Worm (Caenorhabditis elegans) whole organism, young adult: ENCODE measurements around the gene T12B5.14.

Experiments used
- ceh-58 ChIP-seq: fragments of 200-800 bp; sonication (Bioruptor generic); IDR thresholded peaks from 2 replicates; pipeline ENCODE4 v1.3.6; 2022; ENCODE audit warnings: missing genetic modification characterization, missing compliant biosample characterization
- gei-17 ChIP-seq: fragments of 200-800 bp; sonication (Bioruptor generic); optimal IDR thresholded peaks from 2 replicates; lab custom pipeline; 2018; ENCODE audit warnings: mild to moderate bottlenecking, missing genetic modification characterization, missing compliant biosample characterization

ce11 chrIII:970928-971327, 16.3 kb downstream of the T12B5.14 start:
- TF ChIP-seq gei-17 (GFP tag; lab: Kevin White, UChicago) (no peak), ceh-58 (no peak)
